Fruit fly (Drosophila melanogaster) whole organism, embryonic: Measurements from ENCODE around the gene Tnks.

ENCODE experiments used
- Adf1 ChIP-seq: fragments of 200-800 bp; sonication (Bioruptor generic); IDR thresholded peaks from 2 replicates; pipeline ENCODE4 v1.3.6; 2022; ENCODE audit warnings: missing biosample characterization, missing genetic modification characterization
- CG10979 ChIP-seq: fragments of 200-800 bp; sonication (Bioruptor generic); optimal IDR thresholded peaks from 2 replicates; lab custom pipeline; 2018; ENCODE audit warnings: missing biosample characterization, mild to moderate bottlenecking, missing genetic modification characterization, moderate library complexity
- CG11093 ChIP-seq: fragments of 200-800 bp; sonication (Bioruptor generic); IDR thresholded peaks from 3 replicates; pipeline ENCODE4 v1.3.6; 2022; ENCODE audit warnings: missing biosample characterization, missing genetic modification characterization
- CG11504 ChIP-seq: fragments of 200-800 bp; sonication (Bioruptor generic); optimal IDR thresholded peaks from 3 replicates; lab custom pipeline; 2019; ENCODE audit warnings: missing biosample characterization, mild to moderate bottlenecking, missing genetic modification characterization, moderate library complexity
- CG12659 ChIP-seq: fragments of 200-800 bp; sonication (Bioruptor generic); optimal IDR thresholded peaks from 3 replicates; lab custom pipeline; 2017; ENCODE audit warnings: mild to moderate bottlenecking, missing biosample characterization, missing genetic modification reagents, missing genetic modification characterization
- CG13775 ChIP-seq: fragments of 200-800 bp; sonication (Bioruptor generic); optimal IDR thresholded peaks from 3 replicates; lab custom pipeline; 2017; ENCODE audit warnings: missing biosample characterization, mild to moderate bottlenecking, missing genetic modification characterization
- CG1602 ChIP-seq: fragments of 200-800 bp; sonication (Bioruptor generic); optimal IDR thresholded peaks from 3 replicates; lab custom pipeline; 2016; ENCODE audit warnings: missing biosample characterization, missing genetic modification characterization
- CG1603 ChIP-seq: fragments of 200-800 bp; sonication (Bioruptor generic); optimal IDR thresholded peaks from 2 replicates; lab custom pipeline; 2019; ENCODE audit warnings: missing biosample characterization, mild to moderate bottlenecking, missing genetic modification characterization, moderate library complexity
- CG17612 ChIP-seq: fragments of 200-800 bp; sonication (Bioruptor generic); IDR thresholded peaks from 2 replicates; pipeline ENCODE4 v1.3.6; 2022; ENCODE audit warnings: missing biosample characterization, missing genetic modification characterization
- CG17829 ChIP-seq: fragments of 200-800 bp; optimal IDR thresholded peaks from 2 replicates; lab custom pipeline; 2019; ENCODE audit warnings: missing biosample characterization, mild to moderate bottlenecking, missing genetic modification characterization, moderate library complexity
- CG2116 ChIP-seq: fragments of 200-800 bp; sonication (Bioruptor generic); optimal IDR thresholded peaks from 3 replicates; lab custom pipeline; 2018; ENCODE audit warnings: missing biosample characterization, mild to moderate bottlenecking, missing genetic modification characterization
- CG2199 ChIP-seq: fragments of 200-800 bp; sonication (Bioruptor generic); IDR thresholded peaks from 3 replicates; pipeline ENCODE4 v1.3.6; 2022; ENCODE audit warnings: missing biosample characterization, missing genetic modification characterization
- CG2202 ChIP-seq: fragments of 200-800 bp; sonication (Bioruptor generic); optimal IDR thresholded peaks from 2 replicates; lab custom pipeline; 2018; ENCODE audit warnings: missing biosample characterization, mild to moderate bottlenecking, missing genetic modification characterization
- CG30431 ChIP-seq: fragments of 200-800 bp; sonication (Bioruptor generic); optimal IDR thresholded peaks from 2 replicates; lab custom pipeline; 2017; ENCODE audit warnings: missing biosample characterization, missing genetic modification characterization
- CG4360 ChIP-seq: fragments of 200-800 bp; sonication (Bioruptor generic); IDR thresholded peaks from 2 replicates; pipeline ENCODE4 v1.3.6; 2022; ENCODE audit warnings: missing biosample characterization, missing genetic modification characterization
- CG7271 ChIP-seq: fragments of 200-800 bp; sonication (Bioruptor generic); optimal IDR thresholded peaks from 2 replicates; lab custom pipeline; 2018; ENCODE audit warnings: missing biosample characterization, mild to moderate bottlenecking, missing genetic modification characterization, moderate library complexity
- CG7556 ChIP-seq: fragments of 200-800 bp; sonication (Bioruptor generic); optimal IDR thresholded peaks from 2 replicates; lab custom pipeline; 2017; ENCODE audit warnings: missing biosample characterization, mild to moderate bottlenecking, missing genetic modification characterization
- CG8089 ChIP-seq: fragments of 200-800 bp; sonication (Bioruptor generic); optimal IDR thresholded peaks from 3 replicates; lab custom pipeline; 2016; ENCODE audit warnings: missing biosample characterization, missing genetic modification characterization
- CG8388 ChIP-seq: fragments of 200-800 bp; sonication (Bioruptor generic); optimal IDR thresholded peaks from 2 replicates; lab custom pipeline; 2019; ENCODE audit warnings: missing biosample characterization, mild to moderate bottlenecking, missing genetic modification characterization, moderate library complexity
- Chrac-16 ChIP-seq: fragments of 200-800 bp; sonication (Bioruptor generic); optimal IDR thresholded peaks from 3 replicates; lab custom pipeline; 2016; ENCODE audit warnings: missing biosample characterization, missing genetic modification characterization
- D19B ChIP-seq: fragments of 200-800 bp; sonication (Bioruptor generic); optimal IDR thresholded peaks from 2 replicates; lab custom pipeline; 2017; ENCODE audit warnings: missing biosample characterization, mild to moderate bottlenecking, missing genetic modification characterization
- HLHmδ ChIP-seq: fragments of 200-800 bp; sonication (Bioruptor generic); optimal IDR thresholded peaks from 2 replicates; lab custom pipeline; 2018; ENCODE audit warnings: missing biosample characterization, mild to moderate bottlenecking, missing genetic modification characterization, moderate library complexity
- Med ChIP-seq: fragments of 200-800 bp; sonication (Bioruptor generic); peaks from one replicate; lab custom pipeline; 2016; ENCODE audit warnings: missing biosample characterization, missing genetic modification characterization, mild to moderate bottlenecking, inconsistent platforms, moderate library complexity
- Neu2 ChIP-seq: fragments of 200-800 bp; sonication (Bioruptor generic); optimal IDR thresholded peaks from 3 replicates; lab custom pipeline; 2016; ENCODE audit warnings: missing biosample characterization, missing genetic modification characterization, borderline replicate concordance
- Pdp1 ChIP-seq, 2 experiments: fragments of 200-800 bp; sonication (Bioruptor generic); optimal IDR thresholded peaks; 3 replicates each; lab custom pipeline; 2016; ENCODE audit warnings: missing biosample characterization in 2 of 2, missing genetic modification characterization in 2 of 2, mild to moderate bottlenecking in 1 of 2, moderate library complexity in 1 of 2
- Usf ChIP-seq: fragments of 200-800 bp; sonication (Bioruptor generic); optimal IDR thresholded peaks from 2 replicates; lab custom pipeline; 2017; ENCODE audit warnings: missing genotype, missing biosample characterization, missing genetic modification characterization
- az2 ChIP-seq: fragments of 200-800 bp; sonication (Bioruptor generic); optimal IDR thresholded peaks from 3 replicates; lab custom pipeline; 2016; ENCODE audit warnings: missing biosample characterization, missing genetic modification characterization
- chn ChIP-seq: fragments of 200-800 bp; sonication (Bioruptor generic); optimal IDR thresholded peaks from 2 replicates; lab custom pipeline; 2016; ENCODE audit warnings: missing biosample characterization, missing genetic modification characterization
- eve ChIP-seq, 2 experiments: fragments of >200 bp; optimal IDR thresholded peaks; 2 replicates each; lab custom pipeline; 2017; ENCODE audit warnings: missing biosample characterization in 2 of 2, missing genetic modification characterization in 2 of 2
- ewg ChIP-seq: fragments of 200-800 bp; sonication (Bioruptor generic); optimal IDR thresholded peaks from 3 replicates; lab custom pipeline; 2017; ENCODE audit warnings: mild to moderate bottlenecking, missing biosample characterization, missing genetic modification reagents, missing genetic modification characterization
- fd102C ChIP-seq: fragments of 200-800 bp; sonication (Bioruptor generic); optimal IDR thresholded peaks from 2 replicates; lab custom pipeline; 2018; ENCODE audit warnings: missing biosample characterization, mild to moderate bottlenecking, missing genetic modification characterization, moderate library complexity
- fd96Cb ChIP-seq: fragments of 200-800 bp; sonication (Bioruptor generic); optimal IDR thresholded peaks from 2 replicates; lab custom pipeline; 2018; ENCODE audit warnings: missing biosample characterization, mild to moderate bottlenecking, missing genetic modification characterization, moderate library complexity
- gcm ChIP-seq: fragments of 200-800 bp; sonication (Bioruptor generic); optimal IDR thresholded peaks from 2 replicates; lab custom pipeline; 2019; ENCODE audit warnings: missing biosample characterization, mild to moderate bottlenecking, missing genetic modification characterization, moderate library complexity
- hkb ChIP-seq, 2 experiments: fragments of 200-800 bp in 1 of 2; fragments of >200 bp in 1 of 2; sonication (Bioruptor generic) in 1 of 2; IDR thresholded peaks in 1 of 2; optimal IDR thresholded peaks in 1 of 2; 2 replicates each; pipeline versions ENCODE4 v1.3.6 to Lab custom; 2017 to 2022; ENCODE audit warnings: missing biosample characterization in 1 of 2, missing genetic modification characterization in 1 of 2
- lmd ChIP-seq: fragments of 200-800 bp; sonication (Bioruptor generic); IDR thresholded peaks from 2 replicates; pipeline ENCODE4 v1.3.6; 2022; ENCODE audit warnings: missing biosample characterization, missing genetic modification characterization
- org-1 ChIP-seq: fragments of 200-800 bp; sonication (Bioruptor generic); optimal IDR thresholded peaks from 2 replicates; lab custom pipeline; 2017; ENCODE audit warnings: missing biosample characterization, missing genetic modification characterization
- pfk ChIP-seq: fragments of 200-800 bp; sonication (Bioruptor generic); optimal IDR thresholded peaks from 2 replicates; lab custom pipeline; 2018; ENCODE audit warnings: missing biosample characterization, mild to moderate bottlenecking, missing genetic modification characterization, moderate library complexity
- prd ChIP-seq, 3 experiments: fragments of >200 bp in 2 of 3; fragments of 200-800 bp in 1 of 3; sonication (Bioruptor generic) in 1 of 3; optimal IDR thresholded peaks in 2 of 3; IDR thresholded peaks in 1 of 3; 2 replicates in 2 of 3; 3 replicates in 1 of 3; pipeline versions ENCODE4 v1.3.6 to Lab custom; 2017 to 2022; ENCODE audit warnings: missing biosample characterization in 1 of 3, missing genetic modification characterization in 1 of 3
- psq ChIP-seq: fragments of 200-800 bp; sonication (Bioruptor generic); optimal IDR thresholded peaks from 2 replicates; lab custom pipeline; 2017; ENCODE audit warnings: missing biosample characterization, missing genetic modification characterization
- row ChIP-seq: fragments of 200-800 bp; sonication (Bioruptor generic); IDR thresholded peaks from 3 replicates; pipeline ENCODE4 v1.3.6; 2022; ENCODE audit warnings: missing biosample characterization, missing genetic modification characterization
- run ChIP-seq: fragments of 200-800 bp; sonication (Bioruptor generic); optimal IDR thresholded peaks from 3 replicates; lab custom pipeline; 2018; ENCODE audit warnings: missing biosample characterization, mild to moderate bottlenecking, missing genetic modification characterization
- sc ChIP-seq, 3 experiments: fragments of >200 bp in 2 of 3; fragments of 200-800 bp in 1 of 3; sonication (Bioruptor generic) in 1 of 3; optimal IDR thresholded peaks; 2 replicates in 2 of 3; 3 replicates in 1 of 3; lab custom pipeline; 2017; ENCODE audit warnings: mild to moderate bottlenecking in 1 of 3, missing biosample characterization in 1 of 3, missing genetic modification characterization in 1 of 3, missing genetic modification reagents in 1 of 3
- slp2 ChIP-seq: fragments of 200-800 bp; sonication (Bioruptor generic); optimal IDR thresholded peaks from 2 replicates; lab custom pipeline; 2016; ENCODE audit warnings: missing biosample characterization, missing genetic modification characterization
- so ChIP-seq: fragments of 200-800 bp; sonication (Bioruptor generic); IDR thresholded peaks from 3 replicates; pipeline ENCODE4 v1.3.6; 2022; ENCODE audit warnings: missing biosample characterization, missing genetic modification characterization
- sob ChIP-seq: fragments of 200-800 bp; sonication (Bioruptor generic); IDR thresholded peaks from 2 replicates; pipeline ENCODE4 v1.3.6; 2022; ENCODE audit warnings: missing biosample characterization, missing genetic modification characterization

The Tnks gene

dm6 chr3R:25637294-25638174 is 23.6 kb downstream of the Tnks start, which contains the start of gene jigr1 (continued):
- TF ChIP-seq CG1602 (peak; percentile 47), CG8089 (GFP tag; lab: Kevin White, UChicago) (no peak), hkb (optimal IDR thresholded peaks at IDR 0.05; lab: Kevin White, UChicago) (no peak), hkb (GFP tag; IDR thresholded peaks at IDR 0.05; lab: Robert Waterston, UW) (peak; percentile 41; the same call in 1 of the 2 replicates), D19B (peak; percentile 91), HLHmδ (GFP tag; lab: Kevin White, UChicago) (no peak), slp2 (GFP tag; lab: Kevin White, UChicago) (no peak), CG4360 (GFP tag; lab: Robert Waterston, UW) (no peak), CG8388 (GFP tag; lab: Kevin White, UChicago) (peak; percentile 37), Usf (GFP tag; lab: Kevin White, UChicago) (peak; percentile 8), lmd (GFP tag; lab: Robert Waterston, UW) (peak; percentile 40; the same call in 1 of the 2 replicates), so (0 out of 3 replicates have a peak, but pooled peaks have one; percentile 24), run (tag; lab: Kevin White, UChicago) (no peak), row (GFP tag; lab: Robert Waterston, UW) (peak; percentile 86), CG2202 (peak; percentile 32), eve (GFP tag; optimal IDR thresholded peaks at IDR 0.05; lab: Kevin White, UChicago) (peak in 1 of 2 experiments; percentile 41), CG13775 (GFP tag; lab: Kevin White, UChicago) (peak; percentile 60), CG11504 (tag; lab: Kevin White, UChicago) (peak; percentile 18), CG7556 (GFP tag; lab: Kevin White, UChicago) (peak; percentile 46), CG1603 (tag; lab: Kevin White, UChicago) (peak; percentile 50), Chrac-16 (peak; percentile 45), ewg (GFP tag; lab: Kevin White, UChicago) (peak; percentile 1), fd102C (GFP tag; lab: Kevin White, UChicago) (peak; percentile 60), CG17612 (GFP tag; lab: Robert Waterston, UW) (no peak), sc (optimal IDR thresholded peaks at IDR 0.05; lab: Kevin White, UChicago) (no peak), sc (GFP tag; optimal IDR thresholded peaks at IDR 0.05; lab: Kevin White, UChicago) (peak; percentile 44), Pdp1 (GFP tag; optimal IDR thresholded peaks at IDR 0.05; lab: Kevin White, UChicago) (peak; percentile 15 to 17), Neu2 (GFP tag; lab: Kevin White, UChicago) (peak; percentile 70), CG17829 (tag; lab: Kevin White, UChicago) (peak; percentile 83), Adf1 (peak; percentile 75), CG2116 (peak; percentile 6), Med (GFP tag; lab: Kevin White, UChicago) (peak; percentile 69), CG7271 (peak; percentile 63), gcm (GFP tag; lab: Kevin White, UChicago) (peak; percentile 58), pfk (no peak), chn (GFP tag; lab: Kevin White, UChicago) (peak; percentile 41), sob (0 out of 2 replicates have a peak, but pooled peaks have one; percentile 30), fd96Cb (tag; lab: Kevin White, UChicago) (peak; percentile 39), org-1 (peak; percentile 15), CG2199 (GFP tag; lab: Robert Waterston, UW) (peak; percentile 79), psq (GFP tag; lab: Kevin White, UChicago) (peak; percentile 7), CG10979 (tag; lab: Kevin White, UChicago) (peak; percentile 77), CG12659 (GFP tag; lab: Kevin White, UChicago) (no peak), CG30431 (peak; percentile 51), az2 (GFP tag; lab: Kevin White, UChicago) (peak; percentile 29), CG11093 (GFP tag; lab: Robert Waterston, UW) (no peak), prd (optimal IDR thresholded peaks at IDR 0.05; lab: Kevin White, UChicago) (no peak), prd (GFP tag; IDR thresholded peaks at IDR 0.05; lab: Robert Waterston, UW) (peak; percentile 81; the same call in 2 of the 3 replicates)
